Fruit fly (Drosophila melanogaster) whole organism: Measurements from ENCODE around the gene hook.

Experiments
- CG8478 ChIP-seq: fragments of >200 bp; optimal IDR thresholded peaks from 2 replicates; lab custom pipeline; 2018; ENCODE audit warnings: inconsistent platforms
- Dll ChIP-seq: fragments of >200 bp; optimal IDR thresholded peaks from 2 replicates; lab custom pipeline; 2017
- EcR ChIP-seq, 2 experiments: fragments of >200 bp; optimal IDR thresholded peaks; 2 replicates each; lab custom pipeline; 2017; ENCODE audit warnings: missing biosample characterization in 2 of 2, missing genetic modification characterization in 2 of 2, missing genetic modification reagents in 2 of 2
- pan ChIP-seq: fragments of >200 bp; optimal IDR thresholded peaks from 2 replicates; lab custom pipeline; 2017
- psq ChIP-seq: fragments of >200 bp; optimal IDR thresholded peaks from 2 replicates; lab custom pipeline; 2017
- usp ChIP-seq: fragments of >200 bp; optimal IDR thresholded peaks from 2 replicates; lab custom pipeline; 2017; ENCODE audit warnings: missing biosample characterization, missing genetic modification characterization, mixed read lengths

DNA sequence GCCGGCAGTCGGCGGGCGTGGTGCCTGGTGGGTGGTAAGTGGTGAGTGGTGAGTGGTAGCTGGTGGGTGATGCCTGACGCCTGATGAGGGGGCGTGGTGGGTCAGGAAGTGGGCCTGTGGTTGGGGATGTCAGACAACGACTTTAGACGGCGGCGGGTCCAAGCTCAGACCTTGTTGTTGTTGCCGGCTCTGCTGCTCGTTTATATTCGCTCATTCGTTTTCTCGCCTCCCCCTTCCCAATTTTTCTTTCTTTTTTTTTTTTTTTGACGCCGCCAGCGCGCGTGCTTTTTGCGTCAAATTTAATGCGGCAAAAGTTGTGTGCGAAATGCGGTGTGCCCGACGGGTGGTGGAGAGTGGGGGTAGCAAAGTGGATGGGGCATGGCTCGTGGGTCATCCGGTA, 13.7 kb downstream of the hook start:
- TF ChIP-seq CG8478 (lab: Kevin White, UChicago) (no peak), Dll (lab: Kevin White, UChicago) (no peak), pan (lab: Kevin White, UChicago) (no peak), EcR (GFP tag; optimal IDR thresholded peaks at IDR 0.05; lab: Kevin White, UChicago) (no peak), psq (lab: Kevin White, UChicago) (no peak), usp (GFP tag; lab: Kevin White, UChicago) (no peak)
